Fruit fly (Drosophila melanogaster) ovary, adult (tissue): Measurements from ENCODE around the gene CG42831.

Source experiments
- CG17801 ChIP-seq: fragments of 200-800 bp; optimal IDR thresholded peaks from 2 replicates; lab custom pipeline; 2019; ENCODE audit warnings: missing biosample characterization, mild to moderate bottlenecking, missing genetic modification characterization, moderate library complexity; ENCODE audit not compliant: partially characterized antibody

The CG42831 gene

DNA sequence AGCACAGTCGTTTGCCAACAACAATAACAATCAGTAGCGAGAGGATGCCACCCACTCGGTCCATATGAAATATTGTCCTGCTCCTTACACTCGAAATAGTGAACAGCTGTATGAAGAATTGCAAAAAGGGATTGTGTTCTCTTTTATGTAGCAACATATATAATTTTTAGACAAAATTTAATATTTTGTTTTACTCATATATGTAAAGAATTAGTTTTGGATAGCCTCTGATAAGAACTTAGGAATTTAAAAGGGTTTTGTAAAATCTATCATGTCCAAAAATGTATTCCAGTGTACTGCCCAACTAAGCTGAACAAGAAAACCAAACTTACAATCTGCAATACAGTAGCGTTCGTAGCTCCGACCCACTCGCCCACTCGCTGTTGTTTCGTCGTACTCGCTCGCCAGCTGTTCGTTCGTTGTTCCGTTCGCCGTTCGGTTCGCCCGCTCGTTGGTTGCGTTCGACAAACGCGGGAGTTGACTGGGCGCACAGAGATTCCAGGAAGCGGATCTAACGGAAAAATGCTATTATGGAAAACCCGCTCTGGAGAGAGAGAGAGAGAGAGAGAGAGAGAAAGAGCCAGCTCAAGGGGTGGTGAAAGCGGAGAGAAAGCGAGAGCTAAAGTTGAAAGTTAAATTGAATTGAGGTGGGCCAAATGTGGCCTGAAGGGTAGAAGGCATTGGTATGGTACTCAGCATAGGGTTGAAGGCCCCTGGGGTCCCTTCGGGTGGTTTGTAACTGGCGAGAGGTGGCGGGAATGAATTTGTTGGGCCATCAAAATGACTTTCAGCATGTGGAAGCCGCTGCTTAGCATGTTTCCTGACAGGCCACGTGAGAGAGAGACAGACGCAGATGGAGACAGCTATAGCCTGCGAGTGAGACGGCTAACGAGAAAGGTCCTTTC, 3.8 kb upstream of the CG42831 start:
- TF ChIP-seq CG17801 (GFP tag; lab: Kevin White, UChicago) = no peak

DNA sequence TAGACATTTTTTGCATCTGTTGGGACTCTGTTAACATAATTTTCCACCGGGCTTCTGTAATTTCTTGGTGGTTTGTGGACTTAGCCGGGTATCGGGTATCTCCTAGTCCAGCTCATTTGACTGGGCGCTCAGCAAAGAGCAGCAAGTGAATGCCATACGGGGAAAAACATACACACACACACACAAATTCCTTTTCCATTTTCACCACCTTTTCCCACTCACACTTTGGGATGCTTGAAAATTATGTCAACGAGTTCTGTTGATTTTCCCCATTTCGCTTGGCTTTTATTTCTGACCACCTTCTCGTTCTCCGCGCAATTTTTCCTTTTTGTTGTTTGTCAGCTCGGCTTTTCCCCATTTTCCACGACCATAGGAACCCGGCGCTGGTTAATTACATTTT, 2.7 kb upstream of the CG42831 start:
- no peak for TF ChIP-seq CG17801 (GFP tag; lab: Kevin White, UChicago)

DNA sequence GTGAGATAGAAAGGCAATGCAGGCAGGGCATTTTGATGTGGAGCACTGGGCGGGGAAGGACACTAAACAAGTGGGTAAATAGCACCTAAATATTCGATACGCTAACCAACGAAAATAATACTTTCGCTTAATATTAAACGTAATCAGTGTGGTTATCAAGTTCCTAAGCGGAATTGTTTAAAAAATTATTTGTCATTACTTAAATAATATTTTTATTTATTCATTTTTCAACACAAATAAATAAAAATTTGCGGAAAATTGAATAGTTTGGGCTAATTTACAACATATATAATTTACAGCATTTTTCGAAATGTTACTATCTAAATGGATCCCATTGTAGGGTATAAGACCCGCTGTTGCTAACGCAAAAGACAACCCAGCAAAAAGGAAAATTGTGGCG, 1.7 kb upstream of the CG42831 start:
- no peak for TF ChIP-seq CG17801 (GFP tag; lab: Kevin White, UChicago)

- no peak for TF ChIP-seq CG17801 (GFP tag; lab: Kevin White, UChicago)
Observed at dm6 chr3L:10813911-10814310, 708 bp upstream of the CG42831 start.

dm6 chr3L:10814925-10815447, 367 bp downstream of the CG42831 start:
- TF ChIP-seq CG17801 (GFP tag; lab: Kevin White, UChicago) = no peak

- TF ChIP-seq CG17801 (GFP tag; lab: Kevin White, UChicago) = no peak
Observed at dm6 chr3L:10816703-10817531, 2.3 kb downstream of the CG42831 start.

DNA sequence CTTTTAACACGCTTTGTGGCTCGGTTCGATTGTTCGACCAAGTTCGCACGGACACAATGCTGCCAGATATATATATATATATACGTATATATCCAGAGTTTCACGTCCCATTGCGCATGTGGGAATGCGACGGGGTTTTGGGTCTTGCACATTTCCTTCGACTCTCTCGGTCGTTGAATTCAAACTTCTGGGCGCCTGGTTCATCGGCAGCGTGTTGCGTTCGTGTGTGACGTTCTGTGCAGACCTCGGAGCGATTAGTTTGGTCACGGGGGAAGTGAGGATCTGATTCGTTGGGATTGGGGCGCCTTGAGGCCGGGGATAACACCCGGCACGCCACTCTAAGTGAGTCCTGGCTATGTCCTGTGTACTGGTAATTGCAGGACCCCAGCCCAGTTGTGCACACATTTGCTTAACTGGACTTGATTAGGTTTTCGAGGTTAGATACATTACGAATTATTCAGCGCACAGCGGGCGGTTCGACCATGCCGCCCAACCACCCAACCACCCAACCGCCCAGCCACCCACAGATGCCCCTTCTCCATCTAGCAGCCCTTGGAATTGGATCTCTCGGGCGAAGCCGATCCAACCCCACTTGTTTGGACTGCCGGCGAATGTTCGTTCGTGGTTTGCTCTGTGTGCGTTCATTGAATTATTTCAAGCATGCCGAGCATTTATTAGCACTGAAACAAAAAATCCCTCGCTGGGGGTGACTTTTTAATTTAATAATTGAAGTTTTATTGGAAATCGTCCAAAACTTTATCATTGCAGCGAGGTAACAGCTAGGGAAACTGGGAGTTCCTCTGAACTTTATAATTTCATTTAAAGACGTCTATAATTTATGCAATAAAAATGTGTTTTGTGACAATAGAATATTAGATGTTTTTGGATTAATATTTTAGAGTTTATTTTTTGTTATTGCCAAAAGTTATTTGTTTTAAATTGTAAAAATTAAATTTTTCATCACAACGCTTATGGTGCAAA, 3.3 kb downstream of the CG42831 start:
- TF ChIP-seq CG17801 (GFP tag; lab: Kevin White, UChicago) = no peak

DNA sequence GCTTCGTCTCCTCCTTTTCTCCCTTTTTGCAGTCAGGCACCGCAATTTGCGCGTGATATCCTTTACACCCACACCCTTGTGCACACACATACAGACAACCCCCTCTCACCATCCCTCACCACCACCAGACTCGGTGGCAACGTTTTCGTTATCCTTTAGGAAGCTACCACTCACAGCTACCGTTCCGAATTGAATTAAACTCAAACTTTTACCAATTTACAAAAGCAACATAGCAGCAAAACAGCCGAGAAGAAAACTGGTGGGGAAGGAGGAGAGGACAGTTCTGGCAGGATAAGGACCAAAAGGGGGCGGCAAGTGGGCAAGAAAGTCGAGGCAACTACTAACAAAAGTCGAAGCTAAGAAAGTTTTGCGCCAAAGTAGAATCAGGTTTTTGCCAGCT, 6.8 kb downstream of the CG42831 start:
- no peak for TF ChIP-seq CG17801 (GFP tag; lab: Kevin White, UChicago)

DNA sequence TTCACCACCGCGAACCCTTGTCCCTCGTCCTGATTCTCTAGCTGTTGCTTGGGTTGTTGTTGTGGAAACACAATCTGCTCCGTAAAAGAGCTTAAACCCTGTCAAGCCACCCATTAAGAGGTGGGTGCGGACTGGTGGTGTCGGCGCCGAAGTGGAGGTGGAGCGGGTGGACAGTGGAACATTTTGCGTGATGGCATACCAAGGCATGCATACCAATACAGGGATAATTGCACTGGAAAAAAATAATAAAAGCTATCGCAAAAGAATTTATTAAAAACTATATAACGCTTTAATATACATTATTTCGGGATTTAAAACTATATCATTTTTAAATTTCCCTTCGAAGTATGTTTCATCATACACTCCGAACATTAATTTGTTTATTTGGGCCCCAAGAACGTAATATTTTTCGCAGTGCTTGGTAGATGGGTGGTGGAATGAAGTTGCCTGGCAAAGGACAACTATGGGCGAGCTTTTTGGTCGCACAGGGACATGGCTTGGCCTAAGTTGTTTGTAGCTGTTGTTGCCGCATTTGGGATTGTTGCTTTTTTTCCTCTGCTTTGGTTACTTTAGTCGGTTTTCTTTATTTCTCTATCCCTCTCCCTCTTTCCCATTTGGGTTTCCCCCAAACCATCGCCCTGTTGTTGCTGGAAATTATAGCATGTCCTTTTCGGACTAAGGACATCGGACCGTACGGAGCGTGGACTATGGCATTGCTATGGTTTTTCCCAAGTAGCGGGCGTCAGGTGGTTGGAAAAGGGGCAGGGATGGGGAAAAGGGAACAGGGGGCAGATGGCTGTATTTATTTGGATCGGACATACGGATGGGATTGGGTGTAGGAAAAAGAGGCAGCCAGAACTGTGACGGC, 8.0 kb downstream of the CG42831 start:
- TF ChIP-seq CG17801 (GFP tag; lab: Kevin White, UChicago) = no peak

- TF ChIP-seq CG17801 (GFP tag; lab: Kevin White, UChicago) = no peak
Observed at dm6 chr3L:10827348-10827747, 12.7 kb downstream of the CG42831 start.

- no peak for TF ChIP-seq CG17801 (GFP tag; lab: Kevin White, UChicago)
Observed at dm6 chr3L:10829160-10829559, 14.5 kb downstream of the CG42831 start.

DNA sequence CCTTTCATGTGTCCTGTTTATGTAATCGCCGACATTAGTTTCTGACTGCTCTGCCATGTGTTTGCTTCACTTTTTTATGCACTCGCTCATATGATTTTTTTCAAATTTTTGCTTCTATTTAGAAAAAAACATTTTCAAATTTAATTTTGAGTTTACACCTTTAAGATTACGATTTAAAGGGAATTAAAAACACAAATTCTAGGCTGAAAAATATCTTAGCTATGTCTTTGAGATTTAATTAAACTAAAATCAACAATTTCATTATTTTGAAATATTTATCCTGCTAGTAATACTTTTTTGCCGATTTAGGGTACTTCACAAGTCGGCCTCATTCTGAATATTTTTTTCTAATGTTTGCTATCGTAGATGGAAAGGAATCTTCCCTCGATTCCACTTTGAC, 18.6 kb downstream of the CG42831 start:
- TF ChIP-seq CG17801 (GFP tag; lab: Kevin White, UChicago) = no peak

DNA sequence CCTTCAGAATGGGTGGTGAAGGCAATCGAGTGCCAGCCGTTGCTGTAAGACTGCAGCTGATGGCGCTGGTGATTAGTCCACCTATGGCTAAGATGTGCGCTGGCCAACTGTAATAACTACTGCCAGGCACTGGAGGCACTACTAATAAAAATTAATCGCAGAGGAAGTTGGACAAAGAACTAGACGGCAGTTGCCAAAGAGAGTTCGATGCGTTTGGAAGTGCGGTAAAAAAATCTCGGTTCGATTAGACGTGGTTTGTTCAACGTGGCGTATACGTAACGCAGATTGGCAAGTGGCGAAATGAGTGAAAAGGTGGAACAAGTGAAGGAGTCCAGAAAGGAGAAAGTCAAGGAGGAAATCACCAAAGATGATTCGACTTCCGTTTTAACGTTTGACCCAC, 20.6 kb downstream of the CG42831 start, which contains the start of gene tna:
Gene tna, plus strand, starts transcription at position 301 of the 400 bp plus-strand sequence.
- no peak for TF ChIP-seq CG17801 (GFP tag; lab: Kevin White, UChicago)
